Fruit fly (Drosophila melanogaster) whole organism, wandering third instar larva: ENCODE results near the gene rha.

Experiments used
- CG9705 ChIP-seq: fragments of 200-800 bp; sonication (Bioruptor generic); optimal IDR thresholded peaks from 2 replicates; lab custom pipeline; 2018; ENCODE audit warnings: missing biosample characterization, mild to moderate bottlenecking, missing genetic modification characterization
- Dfd ChIP-seq: fragments of >200 bp; optimal IDR thresholded peaks from 2 replicates; lab custom pipeline; 2017; ENCODE audit warnings: missing biosample characterization, missing genetic modification characterization
- GATAd ChIP-seq: sonication (Bioruptor generic); optimal IDR thresholded peaks from 2 replicates; lab custom pipeline; 2016; ENCODE audit warnings: missing biosample characterization, missing genetic modification characterization
- Mio ChIP-seq: sonication (Bioruptor generic); optimal IDR thresholded peaks from 2 replicates; lab custom pipeline; 2016; ENCODE audit warnings: missing biosample characterization, missing genetic modification characterization
- N ChIP-seq: fragments of >200 bp; optimal IDR thresholded peaks from 2 replicates; lab custom pipeline; 2018; ENCODE audit warnings: missing biosample characterization, missing external identifiers, missing genetic modification characterization
- br ChIP-seq: fragments of 200-800 bp; sonication (Bioruptor generic); optimal IDR thresholded peaks from 2 replicates; lab custom pipeline; 2016; ENCODE audit warnings: missing biosample characterization, missing genetic modification characterization
- dl ChIP-seq, 2 experiments: fragments of 175-275, 200-275 bp in 1 of 2; fragments of 200-275 bp in 1 of 2; sonication (Bioruptor generic); optimal IDR thresholded peaks; lab custom pipeline; 2018; ENCODE audit warnings: mild to moderate bottlenecking in 2 of 2, missing biosample characterization in 2 of 2, missing genetic modification characterization in 2 of 2, moderate library complexity in 2 of 2; ENCODE audit not compliant: partially characterized antibody in 2 of 2, insufficient read depth in 1 of 2
- ey ChIP-seq: fragments of 200-800 bp; sonication (Bioruptor generic); optimal IDR thresholded peaks from 2 replicates; lab custom pipeline; 2016; ENCODE audit warnings: missing biosample characterization, missing genetic modification characterization
- foxo ChIP-seq, 2 experiments: fragments of 200-800 bp; sonication (Bioruptor generic); optimal IDR thresholded peaks; 2 replicates in 1 of 2; 3 replicates in 1 of 2; lab custom pipeline; 2016 to 2017; ENCODE audit warnings: missing biosample characterization in 2 of 2, missing genetic modification characterization in 2 of 2
- fru ChIP-seq: fragments of 200-800 bp; sonication (Bioruptor generic); optimal IDR thresholded peaks from 3 replicates; lab custom pipeline; 2016; ENCODE audit warnings: missing biosample characterization, mild to moderate bottlenecking, missing genetic modification characterization
- psq ChIP-seq: fragments of 200-800 bp; sonication (Bioruptor generic); optimal IDR thresholded peaks from 3 replicates; lab custom pipeline; 2017; ENCODE audit warnings: missing biosample characterization, mild to moderate bottlenecking, missing genetic modification characterization, moderate library complexity
- tai ChIP-seq: sonication (Bioruptor generic); optimal IDR thresholded peaks from 2 replicates; lab custom pipeline; 2016; ENCODE audit warnings: missing biosample characterization, missing genetic modification characterization

- TF ChIP-seq dl (GFP tag; optimal IDR thresholded peaks at IDR 0.05; lab: Kevin White, UChicago; ENCODE audit: insufficient read depth in 1 of 2, partially characterized antibody in 2 of 2) (no peak), tai (GFP tag; lab: Kevin White, UChicago) (no peak), psq (peak; percentile 81), foxo (GFP tag; optimal IDR thresholded peaks at IDR 0.05; lab: Kevin White, UChicago) (no peak), Mio (GFP tag; lab: Kevin White, UChicago) (no peak), fru (GFP tag; lab: Kevin White, UChicago) (no peak), br (GFP tag; lab: Kevin White, UChicago) (no peak), N (GFP tag; lab: Kevin White, UChicago) (no peak), GATAd (GFP tag; lab: Kevin White, UChicago) (no peak), ey (GFP tag; lab: Kevin White, UChicago) (no peak), Dfd (GFP tag; lab: Kevin White, UChicago) (no peak), CG9705 (GFP tag; lab: Kevin White, UChicago) (no peak)
These were observed 26.3 kb upstream of the rha start, which contains the start of gene CG31087 for dm6 chr3R:25313771-25314170.
